Fruit fly (Drosophila melanogaster) whole organism, embryonic: ENCODE results near the gene Fgop2.

Source experiments
- Aef1 ChIP-seq: fragments of 200-800 bp; sonication (Bioruptor generic); IDR thresholded peaks from 3 replicates; pipeline ENCODE4 v1.3.6; 2022; ENCODE audit warnings: missing biosample characterization, missing genetic modification characterization
- Atf3 ChIP-seq: fragments of 200-800 bp; sonication (Bioruptor generic); optimal IDR thresholded peaks from 3 replicates; lab custom pipeline; 2016; ENCODE audit warnings: missing biosample characterization, missing genetic modification characterization
- BEAF-32 ChIP-seq: fragments of 200-800 bp; sonication (Bioruptor generic); optimal IDR thresholded peaks from 3 replicates; lab custom pipeline; 2017; ENCODE audit warnings: missing biosample characterization, missing genetic modification characterization, mild to moderate bottlenecking, moderate library complexity, missing genetic modification reagents
- Bgb ChIP-seq: fragments of 200-800 bp; sonication (Bioruptor generic); IDR thresholded peaks from 2 replicates; pipeline ENCODE4 v1.3.6; 2022; ENCODE audit warnings: missing biosample characterization, missing genetic modification characterization; ENCODE audit not compliant: partially characterized antibody
- CG10267 ChIP-seq: fragments of 200-800 bp; sonication (Bioruptor generic); optimal IDR thresholded peaks from 2 replicates; lab custom pipeline; 2018; ENCODE audit warnings: missing biosample characterization, mild to moderate bottlenecking, missing genetic modification characterization, moderate library complexity
- CG10366 ChIP-seq: fragments of 200-800 bp; sonication (Bioruptor generic); IDR thresholded peaks from 2 replicates; pipeline ENCODE4 v1.3.6; 2022; ENCODE audit warnings: missing biosample characterization, missing genetic modification characterization
- CG10654 ChIP-seq: fragments of 200-800 bp; sonication (Bioruptor generic); optimal IDR thresholded peaks from 2 replicates; lab custom pipeline; 2016; ENCODE audit warnings: missing biosample characterization, missing genetic modification characterization
- CG13775 ChIP-seq: fragments of 200-800 bp; sonication (Bioruptor generic); optimal IDR thresholded peaks from 3 replicates; lab custom pipeline; 2017; ENCODE audit warnings: missing biosample characterization, mild to moderate bottlenecking, missing genetic modification characterization
- CG14710 ChIP-seq: fragments of 200-800 bp; sonication (Bioruptor generic); optimal IDR thresholded peaks from 3 replicates; lab custom pipeline; 2019; ENCODE audit warnings: missing biosample characterization, mild to moderate bottlenecking, missing genetic modification characterization, moderate library complexity
- CG17361 ChIP-seq: fragments of 200-800 bp; sonication (Bioruptor generic); IDR thresholded peaks from 3 replicates; pipeline ENCODE4 v1.3.6; 2022; ENCODE audit warnings: missing biosample characterization, missing genetic modification characterization
- CG17612 ChIP-seq: fragments of 200-800 bp; sonication (Bioruptor generic); IDR thresholded peaks from 2 replicates; pipeline ENCODE4 v1.3.6; 2022; ENCODE audit warnings: missing biosample characterization, missing genetic modification characterization
- CG2199 ChIP-seq: fragments of 200-800 bp; sonication (Bioruptor generic); IDR thresholded peaks from 3 replicates; pipeline ENCODE4 v1.3.6; 2022; ENCODE audit warnings: missing biosample characterization, missing genetic modification characterization
- CG30020 ChIP-seq: fragments of 200-800 bp; optimal IDR thresholded peaks from 2 replicates; lab custom pipeline; 2019; ENCODE audit warnings: missing biosample characterization, mild to moderate bottlenecking, missing genetic modification characterization, moderate library complexity
- CG4424 ChIP-seq: fragments of 200-800 bp; sonication (Bioruptor generic); optimal IDR thresholded peaks from 3 replicates; lab custom pipeline; 2016; ENCODE audit warnings: missing biosample characterization, missing genetic modification characterization
- CG4617 ChIP-seq: fragments of 200-800 bp; sonication (Bioruptor generic); optimal IDR thresholded peaks from 3 replicates; lab custom pipeline; 2016; ENCODE audit warnings: missing biosample characterization, missing genetic modification characterization, borderline replicate concordance
- CG6254 ChIP-seq: fragments of 200-800 bp; sonication (Bioruptor generic); optimal IDR thresholded peaks from 3 replicates; lab custom pipeline; 2017; ENCODE audit warnings: mild to moderate bottlenecking, missing biosample characterization, missing genetic modification reagents, missing genetic modification characterization
- CG7271 ChIP-seq: fragments of 200-800 bp; sonication (Bioruptor generic); optimal IDR thresholded peaks from 2 replicates; lab custom pipeline; 2018; ENCODE audit warnings: missing biosample characterization, mild to moderate bottlenecking, missing genetic modification characterization, moderate library complexity
- CG7745 ChIP-seq: fragments of 200-800 bp; sonication (Bioruptor generic); optimal IDR thresholded peaks from 2 replicates; lab custom pipeline; 2018; ENCODE audit warnings: missing biosample characterization, mild to moderate bottlenecking, missing genetic modification characterization, moderate library complexity
- CG9437 ChIP-seq: fragments of 200-800 bp; sonication (Bioruptor generic); optimal IDR thresholded peaks from 2 replicates; lab custom pipeline; 2018; ENCODE audit warnings: missing biosample characterization, mild to moderate bottlenecking, missing genetic modification characterization
- Dek ChIP-seq: fragments of 200-800 bp; sonication (Bioruptor generic); optimal IDR thresholded peaks from 3 replicates; lab custom pipeline; 2019; ENCODE audit warnings: missing biosample characterization, mild to moderate bottlenecking, missing genetic modification characterization, moderate library complexity
- Dip3 ChIP-seq: fragments of 200-800 bp; sonication (Bioruptor generic); optimal IDR thresholded peaks from 3 replicates; lab custom pipeline; 2016; ENCODE audit warnings: missing biosample characterization, missing genetic modification characterization
- E2f2 ChIP-seq: fragments of 200-800 bp; sonication (Bioruptor generic); IDR thresholded peaks from 2 replicates; pipeline ENCODE4 v1.3.6; 2022; ENCODE audit warnings: missing biosample characterization, missing genetic modification characterization
- Ets97D ChIP-seq: fragments of 200-800 bp; sonication (Bioruptor generic); optimal IDR thresholded peaks from 3 replicates; lab custom pipeline; 2016; ENCODE audit warnings: missing biosample characterization, missing genetic modification characterization
- HLH4C ChIP-seq: fragments of 200-800 bp; sonication (Bioruptor generic); IDR thresholded peaks from 3 replicates; pipeline ENCODE4 v1.3.6; 2022; ENCODE audit warnings: missing biosample characterization, missing genetic modification characterization; ENCODE audit not compliant: partially characterized antibody
- PHDP ChIP-seq: fragments of 200-800 bp; sonication (Bioruptor generic); optimal IDR thresholded peaks from 3 replicates; lab custom pipeline; 2018; ENCODE audit warnings: missing biosample characterization, mild to moderate bottlenecking, missing genetic modification characterization, moderate library complexity
- Ptx1 ChIP-seq: fragments of 200-800 bp; sonication (Bioruptor generic); IDR thresholded peaks from 2 replicates; pipeline ENCODE4 v1.3.6; 2022; ENCODE audit warnings: missing biosample characterization, missing genetic modification characterization
- Vsx1 ChIP-seq: fragments of 200-800 bp; sonication (Bioruptor generic); optimal IDR thresholded peaks from 2 replicates; lab custom pipeline; 2017; ENCODE audit warnings: missing biosample characterization, mild to moderate bottlenecking, missing genetic modification characterization, missing genetic modification reagents
- Xrp1 ChIP-seq: fragments of 200-800 bp; sonication (Bioruptor generic); IDR thresholded peaks from 2 replicates; pipeline ENCODE4 v1.3.6; 2022; ENCODE audit warnings: missing biosample characterization, missing genetic modification characterization
- abd-A ChIP-seq: fragments of 200-800 bp; sonication (Bioruptor generic); optimal IDR thresholded peaks from 3 replicates; lab custom pipeline; 2019; ENCODE audit warnings: missing biosample characterization, mild to moderate bottlenecking, missing genetic modification characterization, moderate library complexity
- al ChIP-seq: fragments of 200-800 bp; sonication (Bioruptor generic); IDR thresholded peaks from 2 replicates; pipeline ENCODE4 v1.3.6; 2022; ENCODE audit warnings: missing biosample characterization, missing genetic modification characterization
- da ChIP-seq: fragments of 200-800 bp; sonication (Bioruptor generic); optimal IDR thresholded peaks from 2 replicates; lab custom pipeline; 2016; ENCODE audit warnings: missing biosample characterization, missing genetic modification characterization
- dm ChIP-seq: fragments of 200-800 bp; sonication (Bioruptor generic); optimal IDR thresholded peaks from 3 replicates; lab custom pipeline; 2016; ENCODE audit warnings: missing biosample characterization, missing genetic modification characterization
- ewg ChIP-seq: fragments of 200-800 bp; sonication (Bioruptor generic); optimal IDR thresholded peaks from 3 replicates; lab custom pipeline; 2017; ENCODE audit warnings: mild to moderate bottlenecking, missing biosample characterization, missing genetic modification reagents, missing genetic modification characterization
- fd64A ChIP-seq: fragments of 200-800 bp; sonication (Bioruptor generic); optimal IDR thresholded peaks from 3 replicates; lab custom pipeline; 2018; ENCODE audit warnings: missing biosample characterization, mild to moderate bottlenecking, missing genetic modification characterization
- gcm2 ChIP-seq: fragments of 200-800 bp; sonication (Bioruptor generic); optimal IDR thresholded peaks from 2 replicates; lab custom pipeline; 2016; ENCODE audit warnings: missing biosample characterization, missing genetic modification characterization
- hbn ChIP-seq: fragments of 200-800 bp; sonication (Bioruptor generic); IDR thresholded peaks from 2 replicates; pipeline ENCODE4 v1.3.6; 2022; ENCODE audit warnings: missing biosample characterization, missing genetic modification characterization; ENCODE audit not compliant: partially characterized antibody
- inv ChIP-seq: fragments of 200-800 bp; sonication (Bioruptor generic); IDR thresholded peaks from 2 replicates; pipeline ENCODE4 v1.3.6; 2022; ENCODE audit warnings: missing biosample characterization, missing genetic modification characterization; ENCODE audit not compliant: partially characterized antibody
- jing ChIP-seq: fragments of 200-800 bp; sonication (Bioruptor generic); optimal IDR thresholded peaks from 2 replicates; lab custom pipeline; 2018; ENCODE audit warnings: missing biosample characterization, mild to moderate bottlenecking, missing genetic modification characterization
- knrl ChIP-seq: fragments of 200-800 bp; sonication (Bioruptor generic); IDR thresholded peaks from 3 replicates; pipeline ENCODE4 v1.3.6; 2022; ENCODE audit warnings: missing biosample characterization, missing genetic modification characterization; ENCODE audit not compliant: partially characterized antibody
- mirr ChIP-seq: fragments of 200-800 bp; sonication (Bioruptor generic); optimal IDR thresholded peaks from 3 replicates; lab custom pipeline; 2018; ENCODE audit warnings: missing biosample characterization, mild to moderate bottlenecking, missing genetic modification characterization
- nau ChIP-seq: fragments of 200-800 bp; sonication (Bioruptor generic); optimal IDR thresholded peaks from 3 replicates; lab custom pipeline; 2017; ENCODE audit warnings: missing biosample characterization, mild to moderate bottlenecking, missing genetic modification characterization, missing genetic modification reagents
- nerfin-2 ChIP-seq: fragments of 200-800 bp; sonication (Bioruptor generic); IDR thresholded peaks from 2 replicates; pipeline ENCODE4 v1.3.6; 2022; ENCODE audit warnings: missing biosample characterization, missing genetic modification characterization; ENCODE audit not compliant: partially characterized antibody
- pnt ChIP-seq: fragments of 200-800 bp; sonication (Bioruptor generic); optimal IDR thresholded peaks from 3 replicates; lab custom pipeline; 2016; ENCODE audit warnings: missing biosample characterization, missing genetic modification characterization
- psq ChIP-seq: fragments of 200-800 bp; sonication (Bioruptor generic); optimal IDR thresholded peaks from 2 replicates; lab custom pipeline; 2017; ENCODE audit warnings: missing biosample characterization, missing genetic modification characterization
- pzg ChIP-seq: fragments of 200-800 bp; sonication (Bioruptor generic); optimal IDR thresholded peaks from 3 replicates; lab custom pipeline; 2018; ENCODE audit warnings: missing biosample characterization, mild to moderate bottlenecking, missing genetic modification characterization, moderate library complexity
- rib ChIP-seq: fragments of 200-800 bp; sonication (Bioruptor generic); IDR thresholded peaks from 2 replicates; pipeline ENCODE4 v1.3.6; 2022; ENCODE audit warnings: missing biosample characterization, missing genetic modification characterization
- slbo ChIP-seq: fragments of 200-800 bp; sonication (Bioruptor generic); IDR thresholded peaks from 2 replicates; pipeline ENCODE4 v1.3.6; 2022; ENCODE audit warnings: missing biosample characterization, missing genetic modification characterization
- sna ChIP-seq: fragments of 200-800 bp; sonication (Bioruptor generic); IDR thresholded peaks from 2 replicates; pipeline ENCODE4 v1.3.6; 2022; ENCODE audit warnings: missing biosample characterization, missing genetic modification characterization; ENCODE audit not compliant: partially characterized antibody
- tap ChIP-seq: fragments of 200-800 bp; optimal IDR thresholded peaks from 3 replicates; lab custom pipeline; 2019; ENCODE audit warnings: missing biosample characterization, mild to moderate bottlenecking, missing genetic modification characterization, moderate library complexity
- vvl ChIP-seq: fragments of 200-800 bp; sonication (Bioruptor generic); IDR thresholded peaks from 2 replicates; pipeline ENCODE4 v1.3.6; 2022; ENCODE audit warnings: missing biosample characterization, missing genetic modification characterization

The Fgop2 gene

DNA sequence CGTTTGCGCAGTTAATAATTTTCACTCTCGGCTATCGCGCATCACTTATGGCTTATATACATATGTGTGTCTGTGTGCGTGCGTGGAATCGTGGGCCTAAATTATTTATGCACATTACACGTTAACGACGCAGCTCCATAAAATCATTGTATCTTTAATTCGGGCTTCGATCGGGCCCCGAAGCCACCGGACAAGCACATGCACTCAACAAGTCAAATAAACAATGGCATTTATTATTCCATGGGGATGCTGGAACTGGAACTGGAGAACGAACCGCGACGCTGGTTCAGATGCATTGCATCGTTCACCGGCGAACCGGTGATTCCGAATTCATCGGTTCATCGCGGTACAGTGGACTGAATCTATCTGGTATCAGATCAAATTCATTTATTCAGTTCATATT is 3.5 kb upstream of the Fgop2 start, which contains the start of gene ihog:
TSS of gene ihog (minus strand) at position 269 of the 403 bp plus-strand sequence.
- TF ChIP-seq inv (peak; percentile 39; the same call in 1 of the 2 replicates), dm (GFP tag; lab: Kevin White, UChicago) (no peak), Bgb (peak; percentile 59), CG9437 (GFP tag; lab: Kevin White, UChicago) (no peak), sna (GFP tag; lab: Robert Waterston, UW) (no peak), HLH4C (GFP tag; lab: Robert Waterston, UW) (0 out of 3 replicates have a peak, but pooled peaks have one; percentile 9), CG30020 (peak; percentile 45), slbo (0 out of 2 replicates have a peak, but pooled peaks have one; percentile 13), psq (GFP tag; lab: Kevin White, UChicago) (no peak), nerfin-2 (GFP tag; lab: Robert Waterston, UW) (peak; percentile 45), ewg (GFP tag; lab: Kevin White, UChicago) (peak; percentile 53), CG2199 (GFP tag; lab: Robert Waterston, UW) (no peak), CG10366 (0 out of 2 replicates have a peak, but pooled peaks have one; percentile 17), mirr (GFP tag; lab: Kevin White, UChicago) (no peak), CG10654 (GFP tag; lab: Kevin White, UChicago) (no peak), Atf3 (GFP tag; lab: Kevin White, UChicago) (no peak), Ptx1 (GFP tag; lab: Robert Waterston, UW) (no peak), knrl (GFP tag; lab: Robert Waterston, UW) (peak; percentile 66; the same call in 2 of the 3 replicates), hbn (GFP tag; lab: Robert Waterston, UW) (0 out of 2 replicates have a peak, but pooled peaks have one; percentile 23), Aef1 (GFP tag; lab: Robert Waterston, UW) (no peak), fd64A (no peak), vvl (GFP tag; lab: Robert Waterston, UW) (peak; percentile 52), pzg (GFP tag; lab: Kevin White, UChicago) (peak; percentile 49), da (GFP tag; lab: Kevin White, UChicago) (no peak), gcm2 (no peak), CG6254 (peak; percentile 4), CG14710 (tag; lab: Kevin White, UChicago) (peak; percentile 16), tap (tag; lab: Kevin White, UChicago) (peak; percentile 46), Dek (tag; lab: Kevin White, UChicago) (no peak), Xrp1 (GFP tag; lab: Robert Waterston, UW) (no peak), abd-A (no peak), CG7271 (tag; lab: Kevin White, UChicago) (no peak), jing (GFP tag; lab: Kevin White, UChicago) (no peak), Dip3 (GFP tag; lab: Kevin White, UChicago) (no peak), rib (GFP tag; lab: Robert Waterston, UW) (no peak), E2f2 (GFP tag; lab: Robert Waterston, UW) (peak; percentile 36; the same call in 1 of the 2 replicates), CG13775 (GFP tag; lab: Kevin White, UChicago) (peak; percentile 41), CG17612 (GFP tag; lab: Robert Waterston, UW) (no peak), CG4424 (GFP tag; lab: Kevin White, UChicago) (no peak), al (no peak), pnt (GFP tag; lab: Kevin White, UChicago) (no peak), BEAF-32 (GFP tag; lab: Kevin White, UChicago) (peak; percentile 48), nau (no peak), Ets97D (GFP tag; lab: Kevin White, UChicago) (no peak), CG10267 (peak; percentile 28), CG17361 (GFP tag; lab: Robert Waterston, UW) (0 out of 3 replicates have a peak, but pooled peaks have one; percentile 27), CG4617 (GFP tag; lab: Kevin White, UChicago) (peak; percentile 71), PHDP (peak; percentile 0), Vsx1 (GFP tag; lab: Kevin White, UChicago) (no peak), CG7745 (tag; lab: Kevin White, UChicago) (no peak)
